Worm (Caenorhabditis elegans): Measurements from ENCODE around the gene R05D8.11.

- TF ChIP-seq W03F9.2 (tag; optimal IDR thresholded peaks at IDR 0.05) (no peak), him-1 (tag; optimal IDR thresholded peaks at IDR 0.05) (no peak), dao-5 (tag; optimal IDR thresholded peaks at IDR 0.05) (no peak)
These were observed 46.3 kb downstream of the R05D8.11 start, which contains the start of gene srg-57 for ce11 chrV:2734360-2734759.

Measured in whole organism, L4/young adult.